Fruit fly (Drosophila melanogaster) whole organism, pupa: ENCODE measurements around the gene CG5167.

ENCODE experiments used
- CG14655 ChIP-seq: fragments of 200-800 bp; sonication (Bioruptor generic); optimal IDR thresholded peaks from 3 replicates; lab custom pipeline; 2017; ENCODE audit warnings: mild to moderate bottlenecking, missing biosample characterization, missing genetic modification reagents, missing genetic modification characterization
- CG15710 ChIP-seq: fragments of 200-800 bp; sonication (Bioruptor generic); optimal IDR thresholded peaks from 2 replicates; lab custom pipeline; 2018; ENCODE audit warnings: missing biosample characterization, mild to moderate bottlenecking, missing genetic modification characterization, moderate library complexity
- CG8159 ChIP-seq: fragments of 200-800 bp; sonication (Bioruptor generic); optimal IDR thresholded peaks from 3 replicates; lab custom pipeline; 2018; ENCODE audit warnings: missing biosample characterization, mild to moderate bottlenecking, missing genetic modification characterization, moderate library complexity
- CG8301 ChIP-seq: fragments of 200-800 bp; sonication (Bioruptor generic); optimal IDR thresholded peaks from 2 replicates; lab custom pipeline; 2018; ENCODE audit warnings: missing biosample characterization, mild to moderate bottlenecking, missing genetic modification characterization
- D1 ChIP-seq: fragments of 200-800 bp; sonication (Bioruptor generic); optimal IDR thresholded peaks from 2 replicates; lab custom pipeline; 2018; ENCODE audit warnings: missing biosample characterization, mild to moderate bottlenecking, missing genetic modification characterization, moderate library complexity
- EcR ChIP-seq: fragments of 200-800 bp; sonication (Bioruptor generic); optimal IDR thresholded peaks from 3 replicates; lab custom pipeline; 2019; ENCODE audit warnings: missing biosample characterization, missing genetic modification characterization, mild to moderate bottlenecking, moderate library complexity, missing genetic modification reagents
- Snoo ChIP-seq: fragments of 200-800 bp; sonication (Bioruptor generic); optimal IDR thresholded peaks from 3 replicates; lab custom pipeline; 2017; ENCODE audit warnings: missing biosample characterization, mild to moderate bottlenecking, missing genetic modification characterization, inconsistent platforms
- gl ChIP-seq: fragments of 200-800 bp; sonication (Bioruptor generic); optimal IDR thresholded peaks from 2 replicates; lab custom pipeline; 2018; ENCODE audit warnings: missing biosample characterization, mild to moderate bottlenecking, missing genetic modification characterization

DNA sequence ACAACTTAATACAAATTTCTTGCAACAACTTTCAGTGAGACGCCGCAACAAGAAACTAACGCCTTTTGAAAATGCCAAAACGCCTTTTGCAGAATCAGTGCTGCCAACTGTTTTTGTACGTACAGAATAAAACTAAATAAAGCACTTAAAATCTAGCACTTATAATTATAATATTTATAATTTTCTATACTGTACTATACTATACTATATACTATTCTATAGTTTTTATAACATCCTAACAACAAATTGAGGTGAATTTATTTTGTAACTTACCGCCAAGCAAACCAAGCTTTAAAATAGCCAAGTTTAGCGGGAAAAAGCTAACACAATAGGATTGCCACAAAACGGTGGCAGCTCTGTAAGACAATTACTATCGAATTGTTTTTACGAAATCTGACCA, 27.4 kb downstream of the CG5167 start, which contains the start of the genes Aos1 and Srlp:
- TF ChIP-seq CG15710 (tag; lab: Kevin White, UChicago) (peak; percentile 63), EcR (GFP tag; lab: Kevin White, UChicago) (no peak), Snoo (tag; lab: Kevin White, UChicago) (peak; percentile 32), gl (tag; lab: Kevin White, UChicago) (no peak), CG8159 (no peak), D1 (tag; lab: Kevin White, UChicago) (no peak), CG14655 (no peak), CG8301 (tag; lab: Kevin White, UChicago) (no peak)
